Worm (Caenorhabditis elegans): ENCODE data around the gene Y56A3A.16.

- TF ChIP-seq dpl-1 (GFP tag; optimal IDR thresholded peaks at IDR 0.05) (no peak), lin-39 (tag; optimal IDR thresholded peaks at IDR 0.05) (no peak), ztf-11 (tag; optimal IDR thresholded peaks at IDR 0.05) (no peak), lir-3 (tag; optimal IDR thresholded peaks at IDR 0.05; ENCODE audit: poor library complexity) (no peak), pqm-1 (tag; optimal IDR thresholded peaks at IDR 0.05) (no peak), nhr-84 (tag; optimal IDR thresholded peaks at IDR 0.05) (no peak), nhr-28 (tag; optimal IDR thresholded peaks at IDR 0.05) (no peak), fos-1 (tag; optimal IDR thresholded peaks at IDR 0.05) (no peak), lin-13 (GFP tag; optimal IDR thresholded peaks at IDR 0.05) (no peak), mab-9 (GFP tag; IDR thresholded peaks at IDR 0.05) (no peak), ama-1 (optimal IDR thresholded peaks at IDR 0.05) (no peak), vab-15 (tag; optimal IDR thresholded peaks at IDR 0.05) (no peak)
Measured at ce11 chrIII:11895504-11895903, 18.6 kb downstream of the Y56A3A.16 start.

Data from whole organism, L1 larva.